Worm (Caenorhabditis elegans) whole organism, early embryonic: ENCODE measurements around the gene C35D10.6.
A peak's percentile ranks its signal among the peaks of the same experiment; 100 is the strongest.

Experiments
- B0310.2 ChIP-seq: sonication (generic microtip); optimal IDR thresholded peaks from 2 replicates; lab custom pipeline; 2016; ENCODE audit warnings: mild to moderate bottlenecking, missing genetic modification characterization, missing compliant biosample characterization
- F13C5.2 ChIP-seq: sonication (generic microtip); optimal IDR thresholded peaks from 2 replicates; lab custom pipeline; 2017; ENCODE audit warnings: mild to moderate bottlenecking, missing genetic modification characterization, inconsistent platforms, missing compliant biosample characterization
- aly-1 ChIP-seq: sonication (generic microtip); optimal IDR thresholded peaks from 2 replicates; lab custom pipeline; 2016; ENCODE audit warnings: missing genetic modification characterization, missing compliant biosample characterization
- ama-1 ChIP-seq: fragments of 150-350 bp; optimal IDR thresholded peaks from 2 replicates; lab custom pipeline; 2014
- ceh-13 ChIP-seq: fragments of 200-800 bp; sonication (Bioruptor generic); optimal IDR thresholded peaks from 2 replicates; lab custom pipeline; 2018; ENCODE audit warnings: mild to moderate bottlenecking, missing genetic modification characterization, missing compliant biosample characterization
- ceh-36 ChIP-seq: sonication (generic microtip); optimal IDR thresholded peaks from 2 replicates; lab custom pipeline; 2016; ENCODE audit warnings: missing genetic modification characterization, inconsistent platforms, missing compliant biosample characterization
- ets-7 ChIP-seq: sonication (generic microtip); optimal IDR thresholded peaks from 2 replicates; lab custom pipeline; 2016; ENCODE audit warnings: missing genotype, missing genetic modification characterization, missing compliant biosample characterization
- flt-1 ChIP-seq: fragments of 200-800 bp; sonication (Bioruptor generic); IDR thresholded peaks from 2 replicates; pipeline ENCODE4 v1.3.6; 2022; ENCODE audit warnings: missing genetic modification characterization, missing compliant biosample characterization
- hmbx-1 ChIP-seq: sonication (generic microtip); optimal IDR thresholded peaks from 2 replicates; lab custom pipeline; 2016; ENCODE audit warnings: mild to moderate bottlenecking, missing genetic modification characterization, missing compliant biosample characterization
- hmg-4 ChIP-seq: fragments of 200-800 bp; sonication (Bioruptor generic); optimal IDR thresholded peaks from 2 replicates; lab custom pipeline; 2018; ENCODE audit warnings: mild to moderate bottlenecking, missing genetic modification characterization, missing compliant biosample characterization
- hnd-1 ChIP-seq: sonication (generic microtip); optimal IDR thresholded peaks from 2 replicates; lab custom pipeline; 2016; ENCODE audit warnings: missing genetic modification characterization, missing compliant biosample characterization
- pes-1 ChIP-seq: fragments of 200-800 bp; sonication (Bioruptor generic); IDR thresholded peaks from 2 replicates; pipeline ENCODE4 v1.3.6; 2022; ENCODE audit warnings: missing genetic modification reagents, missing genetic modification characterization, missing compliant biosample characterization
- scrt-1 ChIP-seq: fragments of 200-800 bp; sonication (Bioruptor generic); IDR thresholded peaks from 2 replicates; pipeline ENCODE4 v1.3.6; 2022; ENCODE audit warnings: missing genetic modification characterization, missing compliant biosample characterization
- sea-1 ChIP-seq: fragments of 200-800 bp; sonication (Bioruptor generic); conservative IDR thresholded peaks from 2 replicates; pipeline ENCODE4 v1.3.6; 2022; ENCODE audit warnings: missing genetic modification characterization, missing compliant biosample characterization
- tbx-11 ChIP-seq: fragments of 200-800 bp; sonication (Bioruptor generic); IDR thresholded peaks from 2 replicates; pipeline ENCODE4 v1.3.6; 2022; ENCODE audit warnings: missing genetic modification characterization, missing compliant biosample characterization
- tbx-37 ChIP-seq: fragments of 200-800 bp; sonication (Bioruptor generic); conservative IDR thresholded peaks from 2 replicates; pipeline ENCODE4 v1.3.6; 2022; ENCODE audit warnings: missing genetic modification reagents, missing genetic modification characterization, missing compliant biosample characterization
- tra-4 ChIP-seq: sonication (generic microtip); optimal IDR thresholded peaks from 2 replicates; lab custom pipeline; 2017; ENCODE audit warnings: missing genetic modification characterization, missing compliant biosample characterization

C35D10.6 gene

ce11 chrIII:4903784-4904183 is 44.6 kb downstream of the C35D10.6 start, which contains the start of gene kbp-2:
kbp-2 (minus strand) TSS chrIII:4903884.
- no peak for TF ChIP-seq F13C5.2 (tag; lab: Kevin White, UChicago)
- TF ChIP-seq ama-1 (lab: Kevin White, UChicago) = no peak
- no peak for TF ChIP-seq hmg-4 (GFP tag; lab: Kevin White, UChicago)
- TF ChIP-seq tra-4 = no peak
- TF ChIP-seq B0310.2 (tag; lab: Kevin White, UChicago) = no peak
- no peak for TF ChIP-seq hnd-1
- TF ChIP-seq flt-1 (GFP tag; lab: Robert Waterston, UW) = no peak
- no peak for TF ChIP-seq scrt-1 (GFP tag; lab: Robert Waterston, UW)
- no peak for TF ChIP-seq hmbx-1 (tag; lab: Kevin White, UChicago)
- no peak for TF ChIP-seq sea-1 (GFP tag; lab: Robert Waterston, UW)
- no peak for TF ChIP-seq ceh-13 (GFP tag; lab: Kevin White, UChicago)
- TF ChIP-seq ceh-36 (tag; lab: Kevin White, UChicago) = no peak
- no peak for TF ChIP-seq pes-1 (GFP tag; lab: Robert Waterston, UW)
- no peak for TF ChIP-seq tbx-37 (GFP tag; lab: Robert Waterston, UW)
- no peak for TF ChIP-seq tbx-11 (GFP tag; lab: Robert Waterston, UW)
- TF ChIP-seq ets-7 (tag; lab: Kevin White, UChicago) = no peak
- TF ChIP-seq aly-1 = no peak

ce11 chrIII:4905405-4905804 is 46.3 kb downstream of the C35D10.6 start, which contains the start of gene F26F4.8:
F26F4.8 (minus strand) TSS chrIII:4905473.
- 0 out of 2 replicates have a peak, but pooled peaks have one; percentile 12 for TF ChIP-seq tbx-37 (GFP tag; lab: Robert Waterston, UW)
- peak; percentile 18 for TF ChIP-seq ceh-13 (GFP tag; lab: Kevin White, UChicago)
- no peak for TF ChIP-seq ceh-36 (tag; lab: Kevin White, UChicago)
- TF ChIP-seq hmg-4 (GFP tag; lab: Kevin White, UChicago) = peak; percentile 25
- TF ChIP-seq ets-7 (tag; lab: Kevin White, UChicago) = peak; percentile 41
- TF ChIP-seq pes-1 (GFP tag; lab: Robert Waterston, UW) = 0 out of 2 replicates have a peak, but pooled peaks have one; percentile 40
- no peak for TF ChIP-seq hmbx-1 (tag; lab: Kevin White, UChicago)

ce11 chrIII:4906365-4906764 is 47.2 kb downstream of the C35D10.6 start:
- no peak for TF ChIP-seq pes-1 (GFP tag; lab: Robert Waterston, UW)
- TF ChIP-seq scrt-1 (GFP tag; lab: Robert Waterston, UW) = no peak
- TF ChIP-seq sea-1 (GFP tag; lab: Robert Waterston, UW) = no peak
- no peak for TF ChIP-seq ceh-13 (GFP tag; lab: Kevin White, UChicago)
- TF ChIP-seq tbx-11 (GFP tag; lab: Robert Waterston, UW) = no peak
- TF ChIP-seq flt-1 (GFP tag; lab: Robert Waterston, UW) = no peak
- TF ChIP-seq hmbx-1 (tag; lab: Kevin White, UChicago) = no peak
- no peak for TF ChIP-seq ceh-36 (tag; lab: Kevin White, UChicago)
- TF ChIP-seq ama-1 (lab: Kevin White, UChicago) = no peak
- TF ChIP-seq F13C5.2 (tag; lab: Kevin White, UChicago) = no peak
- no peak for TF ChIP-seq hnd-1
- no peak for TF ChIP-seq hmg-4 (GFP tag; lab: Kevin White, UChicago)
- no peak for TF ChIP-seq tbx-37 (GFP tag; lab: Robert Waterston, UW)
- TF ChIP-seq aly-1 = no peak
- TF ChIP-seq tra-4 = no peak
- TF ChIP-seq ets-7 (tag; lab: Kevin White, UChicago) = no peak
- no peak for TF ChIP-seq B0310.2 (tag; lab: Kevin White, UChicago)

ce11 chrIII:4906896-4907295 is 47.8 kb downstream of the C35D10.6 start, which contains the start of gene rom-1:
rom-1 (plus strand) TSS chrIII:4907196.
- no peak for TF ChIP-seq hmbx-1 (tag; lab: Kevin White, UChicago)
- no peak for TF ChIP-seq ceh-36 (tag; lab: Kevin White, UChicago)
- no peak for TF ChIP-seq tbx-37 (GFP tag; lab: Robert Waterston, UW)
- TF ChIP-seq aly-1 = no peak
- TF ChIP-seq hmg-4 (GFP tag; lab: Kevin White, UChicago) = no peak
- no peak for TF ChIP-seq B0310.2 (tag; lab: Kevin White, UChicago)
- TF ChIP-seq F13C5.2 (tag; lab: Kevin White, UChicago) = no peak
- TF ChIP-seq ets-7 (tag; lab: Kevin White, UChicago) = no peak
- no peak for TF ChIP-seq hnd-1
- TF ChIP-seq pes-1 (GFP tag; lab: Robert Waterston, UW) = no peak
- no peak for TF ChIP-seq flt-1 (GFP tag; lab: Robert Waterston, UW)
- no peak for TF ChIP-seq sea-1 (GFP tag; lab: Robert Waterston, UW)
- TF ChIP-seq tra-4 = no peak
- TF ChIP-seq tbx-11 (GFP tag; lab: Robert Waterston, UW) = no peak
- no peak for TF ChIP-seq scrt-1 (GFP tag; lab: Robert Waterston, UW)
- TF ChIP-seq ama-1 (lab: Kevin White, UChicago) = no peak
- no peak for TF ChIP-seq ceh-13 (GFP tag; lab: Kevin White, UChicago)

ce11 chrIII:4909938-4910337 is 50.8 kb downstream of the C35D10.6 start, which contains the start of gene F26F4.12:
F26F4.12 (minus strand) TSS chrIII:4910038.
- TF ChIP-seq B0310.2 (tag; lab: Kevin White, UChicago) = no peak
- no peak for TF ChIP-seq tra-4
- no peak for TF ChIP-seq ceh-13 (GFP tag; lab: Kevin White, UChicago)
- no peak for TF ChIP-seq flt-1 (GFP tag; lab: Robert Waterston, UW)
- no peak for TF ChIP-seq hnd-1
- TF ChIP-seq ceh-36 (tag; lab: Kevin White, UChicago) = no peak
- no peak for TF ChIP-seq hmbx-1 (tag; lab: Kevin White, UChicago)
- no peak for TF ChIP-seq ama-1 (lab: Kevin White, UChicago)
